Worm (Caenorhabditis elegans) whole organism, late embryonic: Measurements from ENCODE around the gene K06H6.2.

ENCODE experiments used
- F13H6.1 ChIP-seq: sonication (generic microtip); optimal IDR thresholded peaks from 2 replicates; lab custom pipeline; 2016; ENCODE audit warnings: missing genetic modification characterization, missing compliant biosample characterization
- ama-1 ChIP-seq: fragments of 150-350 bp; optimal IDR thresholded peaks from 2 replicates; lab custom pipeline; 2014
- ceh-48 ChIP-seq: sonication (generic microtip); optimal IDR thresholded peaks from 2 replicates; lab custom pipeline; 2016; ENCODE audit warnings: missing genetic modification characterization, inconsistent platforms, missing compliant biosample characterization
- elt-2 ChIP-seq: sonication (generic microtip); optimal IDR thresholded peaks from 2 replicates; lab custom pipeline; 2016; ENCODE audit warnings: missing genetic modification reagents, missing genetic modification characterization, missing compliant biosample characterization
- ets-4 ChIP-seq: sonication (generic microtip); optimal IDR thresholded peaks from 2 replicates; lab custom pipeline; 2016; ENCODE audit warnings: missing genetic modification characterization, missing compliant biosample characterization
- hlh-6 ChIP-seq: sonication (generic microtip); optimal IDR thresholded peaks from 2 replicates; lab custom pipeline; 2016; ENCODE audit warnings: missing genotype, missing genetic modification characterization, missing compliant biosample characterization
- lim-6 ChIP-seq: sonication (generic microtip); optimal IDR thresholded peaks from 2 replicates; lab custom pipeline; 2016; ENCODE audit warnings: missing genetic modification characterization, missing compliant biosample characterization
- lin-11 ChIP-seq: fragments of 200-800 bp; sonication (Bioruptor generic); optimal IDR thresholded peaks from 2 replicates; lab custom pipeline; 2018; ENCODE audit warnings: mild to moderate bottlenecking, missing genetic modification characterization, missing compliant biosample characterization
- nfya-1 ChIP-seq: sonication (generic microtip); optimal IDR thresholded peaks from 2 replicates; lab custom pipeline; 2017; ENCODE audit warnings: missing genetic modification characterization, mild to moderate bottlenecking, missing compliant biosample characterization, antibody characterized with exemption, moderate library complexity
- npax-4 ChIP-seq: sonication (generic microtip); optimal IDR thresholded peaks from 2 replicates; lab custom pipeline; 2016; ENCODE audit warnings: missing genetic modification characterization, missing compliant biosample characterization
- odd-2 ChIP-seq: sonication (generic microtip); optimal IDR thresholded peaks from 2 replicates; lab custom pipeline; 2017; ENCODE audit warnings: antibody characterized with exemption, mild to moderate bottlenecking, missing genetic modification characterization, missing compliant biosample characterization
- pha-4 ChIP-seq: fragments of 150-350 bp; optimal IDR thresholded peaks from 2 replicates; lab custom pipeline; 2018; ENCODE audit warnings: missing biosample characterization, missing genetic modification reagents, missing genetic modification characterization
- tbx-7 ChIP-seq: sonication (generic microtip); optimal IDR thresholded peaks from 2 replicates; lab custom pipeline; 2016; ENCODE audit warnings: missing genotype, missing genetic modification characterization, missing compliant biosample characterization
- unc-42 ChIP-seq: sonication (generic microtip); optimal IDR thresholded peaks from 2 replicates; lab custom pipeline; 2016; ENCODE audit warnings: missing genotype, missing genetic modification characterization, missing compliant biosample characterization

ce11 chrV:556055-556454, 29.5 kb upstream of the K06H6.2 start, which contains the start of gene srx-8:
- no peak for TF ChIP-seq hlh-6 (tag; lab: Kevin White, UChicago)
- TF ChIP-seq elt-2 (tag; lab: Kevin White, UChicago) = no peak
- TF ChIP-seq unc-42 (tag; lab: Kevin White, UChicago) = no peak
- TF ChIP-seq tbx-7 (tag; lab: Kevin White, UChicago) = no peak
- TF ChIP-seq odd-2 (tag; lab: Kevin White, UChicago) = no peak
- no peak for TF ChIP-seq pha-4 (tag; lab: Kevin White, UChicago)
- no peak for TF ChIP-seq nfya-1 (tag; lab: Kevin White, UChicago)
- no peak for TF ChIP-seq ets-4
- no peak for TF ChIP-seq lin-11
- TF ChIP-seq npax-4 = no peak
- TF ChIP-seq lim-6 (tag; lab: Kevin White, UChicago) = no peak
- no peak for TF ChIP-seq ama-1 (lab: Kevin White, UChicago)
- TF ChIP-seq ceh-48 (tag; lab: Kevin White, UChicago) = no peak
- TF ChIP-seq F13H6.1 (tag; lab: Kevin White, UChicago) = no peak
